Fruit fly (Drosophila melanogaster): Measurements from ENCODE around the gene CG4477.

CG4477 gene

dm6 chr3L:9249925-9250324, at the start of gene CG4477:
Gene CG4477 (plus strand): TSS chr3L:9250225.
- no peak for TF ChIP-seq noc (tag; optimal IDR thresholded peaks at IDR 0.05)

dm6 chr3L:9208704-9209405, 41.2 kb upstream of the CG4477 start, which contains the start of gene Slc45-1:
Gene Slc45-1 (minus strand): TSS chr3L:9208853.
- no peak for TF ChIP-seq noc (tag; optimal IDR thresholded peaks at IDR 0.05)

dm6 chr3L:9209665-9210064, 40.4 kb upstream of the CG4477 start:
- TF ChIP-seq noc (tag; optimal IDR thresholded peaks at IDR 0.05): peak; percentile 14

DNA sequence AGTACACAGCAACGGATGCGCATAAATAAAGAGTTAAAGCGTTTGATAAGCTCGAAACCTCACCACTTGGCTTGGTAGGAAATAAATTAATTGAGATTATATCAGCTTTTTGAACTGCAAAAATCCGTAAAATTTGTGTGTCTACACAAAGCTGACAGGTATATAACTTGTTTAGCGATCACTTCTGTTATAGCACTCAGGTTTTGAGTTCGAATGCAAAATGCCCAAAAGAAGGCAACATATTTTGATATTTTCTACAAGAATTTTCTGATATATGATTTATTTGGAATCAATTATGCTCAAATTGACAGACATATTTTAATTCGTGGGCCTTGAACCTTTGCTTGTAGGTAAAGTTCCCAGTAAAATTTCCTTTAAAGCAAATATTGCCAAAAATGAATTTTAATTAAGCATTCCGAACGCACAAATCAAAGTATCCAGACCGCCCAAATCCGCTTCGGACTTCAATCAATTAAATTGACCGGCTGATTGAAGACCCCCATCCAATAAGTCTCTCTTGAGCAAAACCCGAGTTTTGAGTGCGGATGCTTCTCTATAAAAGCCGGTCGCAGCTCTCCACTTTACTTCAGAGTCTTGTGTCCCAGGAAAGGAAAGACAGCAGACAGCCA, 38.6 kb upstream of the CG4477 start, which contains the start of gene CG4476:
CG4476 (plus strand) TSS at position 579 of the 629 bp plus-strand sequence.
- peak; percentile 1 for TF ChIP-seq noc (tag; optimal IDR thresholded peaks at IDR 0.05)

DNA sequence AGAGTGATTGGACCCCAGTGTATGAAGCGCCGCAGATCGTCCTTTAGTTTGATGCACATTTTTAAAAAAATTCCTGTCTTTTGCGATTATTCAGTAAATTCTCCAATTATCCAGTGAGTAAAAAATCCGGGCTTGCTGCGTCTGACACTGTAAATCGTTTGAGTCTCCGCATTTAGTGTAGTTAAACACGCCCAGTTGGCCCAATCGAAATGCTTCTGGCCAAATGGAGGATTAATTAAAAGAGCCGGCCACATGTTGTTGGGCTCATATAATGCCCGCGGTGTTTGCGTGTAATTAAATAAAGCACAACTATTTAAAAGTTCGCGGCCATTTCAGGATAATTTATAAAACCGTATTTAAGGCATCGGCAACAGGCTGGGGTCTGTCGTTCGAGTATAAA, 13.5 kb upstream of the CG4477 start, which contains the start of gene CG4483:
CG4483 (minus strand) TSS at position 101 of the 400 bp plus-strand sequence.
- no peak for TF ChIP-seq noc (tag; optimal IDR thresholded peaks at IDR 0.05)

dm6 chr3L:9251678-9252077, 1.7 kb downstream of the CG4477 start, which contains the start of gene GluRIB:
Gene GluRIB (plus strand): TSS chr3L:9251978.
- TF ChIP-seq noc (tag; optimal IDR thresholded peaks at IDR 0.05): no peak

- TF ChIP-seq noc (tag; optimal IDR thresholded peaks at IDR 0.05): no peak
Observed at dm6 chr3L:9255172-9255571, 5.1 kb downstream of the CG4477 start.

dm6 chr3L:9262268-9262667, 12.2 kb downstream of the CG4477 start:
- TF ChIP-seq noc (tag; optimal IDR thresholded peaks at IDR 0.05): no peak

- TF ChIP-seq noc (tag; optimal IDR thresholded peaks at IDR 0.05): no peak
Observed at dm6 chr3L:9283743-9284142, 33.7 kb downstream of the CG4477 start.
